Fruit fly (Drosophila melanogaster): ENCODE results near the gene CG11696.

Gene CG11696

dm6 chrX:11578841-11579240 lies 5.3 kb downstream of the CG11696 start (continued):
- TF ChIP-seq CG30020 (tag; optimal IDR thresholded peaks at IDR 0.05) (no peak), CG1832 (GFP tag; optimal IDR thresholded peaks at IDR 0.05) (no peak), gro (GFP tag; optimal IDR thresholded peaks at IDR 0.05) (no peak), CG13123 (GFP tag; optimal IDR thresholded peaks at IDR 0.05) (no peak), eyg (GFP tag; optimal IDR thresholded peaks at IDR 0.05) (no peak), Six4 (GFP tag; optimal IDR thresholded peaks at IDR 0.05) (no peak), CG4360 (GFP tag; IDR thresholded peaks at IDR 0.05) (no peak), Eip74EF (GFP tag; optimal IDR thresholded peaks at IDR 0.05) (no peak), klu (GFP tag; IDR thresholded peaks at IDR 0.05) (no peak), CG11456 (GFP tag; IDR thresholded peaks at IDR 0.05) (no peak), schlank (tag; optimal IDR thresholded peaks at IDR 0.05) (no peak), CG16815 (GFP tag; optimal IDR thresholded peaks at IDR 0.05) (no peak), Bdp1 (GFP tag; optimal IDR thresholded peaks at IDR 0.05) (no peak), amos (GFP tag; IDR thresholded peaks at IDR 0.05; ENCODE audit: partially characterized antibody) (peak; percentile 54), CG6175 (GFP tag; IDR thresholded peaks at IDR 0.05) (no peak), Gsc (GFP tag; IDR thresholded peaks at IDR 0.05) (no peak), seq (GFP tag; IDR thresholded peaks at IDR 0.05) (no peak), CG6791 (GFP tag; IDR thresholded peaks at IDR 0.05; ENCODE audit: partially characterized antibody) (peak; percentile 69), gcm (GFP tag; optimal IDR thresholded peaks at IDR 0.05) (no peak), YL-1 (GFP tag; optimal IDR thresholded peaks at IDR 0.05) (peak; percentile 13), CG15601 (tag; optimal IDR thresholded peaks at IDR 0.05) (peak; percentile 32), sqz (GFP tag; optimal IDR thresholded peaks at IDR 0.05) (no peak), CG10209 (GFP tag; optimal IDR thresholded peaks at IDR 0.05) (no peak), kni (GFP tag; optimal IDR thresholded peaks at IDR 0.05) (no peak), CG4854 (GFP tag; optimal IDR thresholded peaks at IDR 0.05) (no peak), CG14014 (GFP tag; IDR thresholded peaks at IDR 0.05) (no peak), CG32772 (GFP tag; IDR thresholded peaks at IDR 0.05) (no peak), TFAM (GFP tag; optimal IDR thresholded peaks at IDR 0.05) (no peak), chm (GFP tag; IDR thresholded peaks at IDR 0.05) (0 out of 2 replicates have a peak, but pooled peaks have one; percentile 26), dimm (GFP tag; IDR thresholded peaks at IDR 0.05) (no peak), CG10565 (GFP tag; optimal IDR thresholded peaks at IDR 0.05) (no peak), vfl (GFP tag; optimal IDR thresholded peaks at IDR 0.05) (no peak), Fer2 (tag; optimal IDR thresholded peaks at IDR 0.05) (no peak), gem (tag; optimal IDR thresholded peaks at IDR 0.05) (no peak), CG32532 (GFP tag; IDR thresholded peaks at IDR 0.05) (no peak), hth (optimal IDR thresholded peaks at IDR 0.05) (no peak), fru (optimal IDR thresholded peaks at IDR 0.05) (no peak), NfI (GFP tag; optimal IDR thresholded peaks at IDR 0.05) (no peak), tgo (GFP tag; IDR thresholded peaks at IDR 0.05) (no peak), CG3281 (GFP tag; optimal IDR thresholded peaks at IDR 0.05) (no peak), aop (GFP tag; IDR thresholded peaks at IDR 0.05) (no peak), Myb (GFP tag; optimal IDR thresholded peaks at IDR 0.05) (peak; percentile 17), CG7372 (GFP tag; IDR thresholded peaks at IDR 0.05) (no peak), CrebB (tag; optimal IDR thresholded peaks at IDR 0.05) (no peak), CG1792 (GFP tag; optimal IDR thresholded peaks at IDR 0.05) (no peak), Tbp (GFP tag; optimal IDR thresholded peaks at IDR 0.05) (no peak), pum (GFP tag; optimal IDR thresholded peaks at IDR 0.05) (no peak), org-1 (GFP tag; optimal IDR thresholded peaks at IDR 0.05) (no peak), CG12942 (GFP tag; optimal IDR thresholded peaks at IDR 0.05) (no peak), CG30431 (GFP tag; optimal IDR thresholded peaks at IDR 0.05) (no peak), HHEX (GFP tag; optimal IDR thresholded peaks at IDR 0.05) (no peak), CG18476 (GFP tag; optimal IDR thresholded peaks at IDR 0.05) (no peak), Hsf (GFP tag; optimal IDR thresholded peaks at IDR 0.05) (no peak)

All from whole organism, embryonic.